Fruit fly (Drosophila melanogaster) whole organism, adult: Measurements from ENCODE around the gene sstn.

Experiments
- CG11617 ChIP-seq: fragments of 200-800 bp; sonication (Bioruptor generic); optimal IDR thresholded peaks from 2 replicates; lab custom pipeline; 2017; ENCODE audit warnings: mild to moderate bottlenecking, missing biosample characterization, missing genetic modification reagents, missing genetic modification characterization
- CG12768 ChIP-seq: fragments of 200-800 bp; sonication (Bioruptor generic); optimal IDR thresholded peaks from 2 replicates; lab custom pipeline; 2017; ENCODE audit warnings: missing biosample characterization, missing genetic modification characterization, mild to moderate bottlenecking, moderate library complexity, missing genetic modification reagents
- CG14711 ChIP-seq: fragments of 200-800 bp; sonication (Bioruptor generic); optimal IDR thresholded peaks from 2 replicates; lab custom pipeline; 2018; ENCODE audit warnings: missing biosample characterization, mild to moderate bottlenecking, missing genetic modification characterization, moderate library complexity
- CG33017 ChIP-seq: fragments of 200-800 bp; sonication (Bioruptor generic); optimal IDR thresholded peaks from 2 replicates; lab custom pipeline; 2018; ENCODE audit warnings: missing biosample characterization, mild to moderate bottlenecking, missing genetic modification characterization, moderate library complexity
- cnc ChIP-seq, 2 experiments: fragments of >200 bp; optimal IDR thresholded peaks; 2 replicates each; lab custom pipeline; 2017
- ovo ChIP-seq: fragments of 200-800 bp; sonication (Bioruptor generic); optimal IDR thresholded peaks from 2 replicates; lab custom pipeline; 2016; ENCODE audit warnings: missing biosample characterization, missing genetic modification characterization
- tj ChIP-seq: fragments of 200-800 bp; sonication (Bioruptor generic); optimal IDR thresholded peaks from 3 replicates; lab custom pipeline; 2017; ENCODE audit warnings: missing biosample characterization, mild to moderate bottlenecking, missing genetic modification characterization, moderate library complexity

DNA sequence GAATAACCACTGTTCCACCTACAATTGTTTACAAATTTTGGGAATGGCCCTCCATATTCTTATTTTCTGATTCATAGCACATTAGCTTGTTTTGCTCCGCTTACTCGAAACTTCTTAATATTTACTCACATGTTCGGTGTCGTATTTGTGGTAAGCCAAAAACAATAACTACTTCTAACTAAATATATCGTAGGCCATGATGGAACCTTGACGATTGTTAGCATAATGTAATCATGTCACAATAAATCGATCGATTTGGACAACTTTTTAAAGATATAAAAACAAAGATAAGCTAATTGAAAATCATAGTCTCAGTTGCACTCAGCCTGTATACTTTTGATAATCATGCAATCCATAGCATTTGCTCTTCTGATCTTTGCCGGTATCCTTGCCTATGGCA is 40.0 kb downstream of the sstn start, which contains the start of gene EAChm:
- TF ChIP-seq cnc (optimal IDR thresholded peaks at IDR 0.05; lab: Kevin White, UChicago) (no peak), CG14711 (no peak), CG33017 (tag; lab: Kevin White, UChicago) (no peak), CG12768 (no peak), ovo (no peak), CG11617 (no peak), tj (GFP tag; lab: Kevin White, UChicago) (no peak)
